Worm (Caenorhabditis elegans) whole organism, young adult: ENCODE data around the gene eat-6.

Experiments used
- B0336.3 ChIP-seq: fragments of 200-800 bp; sonication (Bioruptor generic); IDR thresholded peaks from 2 replicates; pipeline ENCODE4 v1.3.6; 2022; ENCODE audit warnings: missing genetic modification characterization, missing compliant biosample characterization
- C06A6.2 ChIP-seq: fragments of 200-800 bp; sonication (Bioruptor generic); conservative IDR thresholded peaks from 2 replicates; pipeline ENCODE4 v1.3.6; 2022; ENCODE audit warnings: missing genetic modification characterization, missing compliant biosample characterization
- F22D6.2 ChIP-seq: sonication (generic microtip); optimal IDR thresholded peaks from 2 replicates; lab custom pipeline; 2016; ENCODE audit warnings: mild to moderate bottlenecking, missing genetic modification characterization, missing compliant biosample characterization
- F57A8.1 ChIP-seq: fragments of 200-800 bp; sonication (Bioruptor generic); optimal IDR thresholded peaks from 2 replicates; lab custom pipeline; 2018; ENCODE audit warnings: mild to moderate bottlenecking, missing genetic modification characterization, moderate library complexity, missing compliant biosample characterization
- K11D2.4 ChIP-seq: fragments of 200-800 bp; sonication (Bioruptor generic); IDR thresholded peaks from 2 replicates; pipeline ENCODE4 v1.3.6; 2022; ENCODE audit warnings: missing genetic modification reagents, missing genetic modification characterization, missing compliant biosample characterization
- T26A5.8 ChIP-seq: sonication (generic microtip); optimal IDR thresholded peaks from 2 replicates; lab custom pipeline; 2016; ENCODE audit warnings: missing genetic modification characterization, missing compliant biosample characterization
- atf-7 ChIP-seq: sonication (generic microtip); optimal IDR thresholded peaks from 2 replicates; lab custom pipeline; 2017; ENCODE audit warnings: mild to moderate bottlenecking, missing genetic modification characterization, missing compliant biosample characterization
- cebp-1 ChIP-seq, 2 experiments: fragments of 200-800 bp in 1 of 2; sonication (Bioruptor generic) in 1 of 2; sonication (generic microtip) in 1 of 2; IDR thresholded peaks in 1 of 2; optimal IDR thresholded peaks in 1 of 2; 2 replicates each; pipeline versions ENCODE4 v1.3.6 to Lab custom; 2017 to 2022; ENCODE audit warnings: missing compliant biosample characterization in 2 of 2, missing genetic modification characterization in 2 of 2, mild to moderate bottlenecking in 1 of 2, missing genetic modification reagents in 1 of 2, moderate library complexity in 1 of 2
- cebp-2 ChIP-seq: fragments of 200-800 bp; sonication (Bioruptor generic); IDR thresholded peaks from 2 replicates; pipeline ENCODE4 v1.3.6; 2022; ENCODE audit warnings: missing genetic modification characterization, missing compliant biosample characterization
- die-1 ChIP-seq: sonication (generic microtip); optimal IDR thresholded peaks from 2 replicates; lab custom pipeline; 2016; ENCODE audit warnings: missing genotype, mild to moderate bottlenecking, missing genetic modification characterization, missing compliant biosample characterization
- dpl-1 ChIP-seq: fragments of 150-350 bp; optimal IDR thresholded peaks from 2 replicates; lab custom pipeline; 2014; ENCODE audit warnings: missing biosample characterization, missing genetic modification reagents, missing genetic modification characterization
- egl-44 ChIP-seq: fragments of 200-800 bp; sonication (Bioruptor generic); IDR thresholded peaks from 2 replicates; pipeline ENCODE4 v1.3.6; 2022; ENCODE audit warnings: missing genetic modification reagents, missing genetic modification characterization, missing compliant biosample characterization
- egrh-3 ChIP-seq: fragments of 200-800 bp; sonication (Bioruptor generic); IDR thresholded peaks from 2 replicates; pipeline ENCODE4 v1.3.6; 2022; ENCODE audit warnings: missing genetic modification reagents, missing genetic modification characterization, missing compliant biosample characterization
- ets-4 ChIP-seq: fragments of 200-800 bp; sonication (Bioruptor generic); optimal IDR thresholded peaks from 2 replicates; lab custom pipeline; 2018; ENCODE audit warnings: mild to moderate bottlenecking, missing genetic modification characterization, missing compliant biosample characterization
- hsf-1 ChIP-seq: fragments of 200-800 bp; sonication (Bioruptor generic); IDR thresholded peaks from 2 replicates; pipeline ENCODE4 v1.3.6; 2022; ENCODE audit warnings: missing genetic modification reagents, missing genetic modification characterization, missing compliant biosample characterization
- let-607 ChIP-seq, 2 experiments: fragments of 200-800 bp in 1 of 2; sonication (Bioruptor generic) in 1 of 2; sonication (generic microtip) in 1 of 2; optimal IDR thresholded peaks; 2 replicates each; lab custom pipeline; 2016 to 2018; ENCODE audit warnings: mild to moderate bottlenecking in 2 of 2, missing compliant biosample characterization in 2 of 2, missing genetic modification characterization in 2 of 2, moderate library complexity in 2 of 2, missing genotype in 1 of 2
- lin-35 ChIP-seq, 3 experiments: fragments of 150-350 bp in 2 of 3; sonication (generic microtip) in 1 of 3; optimal IDR thresholded peaks; 2 replicates each; lab custom pipeline; 2014 to 2018; ENCODE audit warnings: missing biosample characterization in 3 of 3, missing genetic modification characterization in 3 of 3, missing genetic modification reagents in 3 of 3
- lin-40 ChIP-seq: sonication (generic microtip); optimal IDR thresholded peaks from 2 replicates; lab custom pipeline; 2016; ENCODE audit warnings: missing genetic modification characterization, mild to moderate bottlenecking, missing compliant biosample characterization, missing genotype, missing genetic modification reagents
- madf-3 ChIP-seq: fragments of 200-800 bp; sonication (Bioruptor generic); IDR thresholded peaks from 2 replicates; pipeline ENCODE4 v1.3.6; 2022; ENCODE audit warnings: missing genetic modification reagents, missing genetic modification characterization, missing compliant biosample characterization
- mcd-1 ChIP-seq: fragments of 200-800 bp; sonication (Bioruptor generic); IDR thresholded peaks from 2 replicates; pipeline ENCODE4 v1.3.6; 2022; ENCODE audit warnings: missing genetic modification reagents, missing genetic modification characterization, missing compliant biosample characterization
- nhr-80 ChIP-seq: sonication (generic microtip); optimal IDR thresholded peaks from 2 replicates; lab custom pipeline; 2016; ENCODE audit warnings: missing genetic modification characterization, missing compliant biosample characterization
- rcor-1 ChIP-seq: fragments of 200-800 bp; sonication (Bioruptor generic); IDR thresholded peaks from 2 replicates; pipeline ENCODE4 v1.3.6; 2022; ENCODE audit warnings: missing genetic modification reagents, missing genetic modification characterization, missing compliant biosample characterization
- sdz-38 ChIP-seq: sonication (generic microtip); optimal IDR thresholded peaks from 2 replicates; lab custom pipeline; 2016; ENCODE audit warnings: missing genotype, missing genetic modification characterization, missing compliant biosample characterization
- snpc-1.1 ChIP-seq: sonication (generic microtip); optimal IDR thresholded peaks from 2 replicates; lab custom pipeline; 2017; ENCODE audit warnings: missing genetic modification characterization, mild to moderate bottlenecking, missing compliant biosample characterization, antibody characterized with exemption, moderate library complexity, missing genotype, missing genetic modification reagents; ENCODE audit not compliant: insufficient read depth
- somi-1 ChIP-seq: fragments of 200-800 bp; sonication (Bioruptor generic); optimal IDR thresholded peaks from 2 replicates; lab custom pipeline; 2018; ENCODE audit warnings: mild to moderate bottlenecking, missing genetic modification characterization, missing compliant biosample characterization
- tlf-1 ChIP-seq: fragments of 200-800 bp; sonication (Bioruptor generic); optimal IDR thresholded peaks from 2 replicates; lab custom pipeline; 2018; ENCODE audit warnings: mild to moderate bottlenecking, missing genetic modification characterization, missing compliant biosample characterization
- ztf-22 ChIP-seq: fragments of 200-800 bp; sonication (Bioruptor generic); optimal IDR thresholded peaks from 2 replicates; lab custom pipeline; 2018; ENCODE audit warnings: mild to moderate bottlenecking, missing genetic modification characterization, moderate library complexity, missing compliant biosample characterization
- ztf-26 ChIP-seq: sonication (generic microtip); optimal IDR thresholded peaks from 2 replicates; lab custom pipeline; 2017; ENCODE audit warnings: missing genetic modification characterization, missing compliant biosample characterization

The eat-6 gene

ce11 chrV:13082442-13083126, 47.2 kb downstream of the eat-6 start, which contains the start of gene C34B4.2 (continued):
- TF ChIP-seq ztf-22 (GFP tag; lab: Kevin White, UChicago), result peak; percentile 84
- TF ChIP-seq madf-3 (GFP tag; lab: Robert Waterston, UW), result no peak
- TF ChIP-seq B0336.3 (GFP tag; lab: Robert Waterston, UW), result peak; percentile 71; the same call in 1 of the 2 replicates
- TF ChIP-seq nhr-80 (tag; lab: Kevin White, UChicago), result peak; percentile 92
- no peak for TF ChIP-seq snpc-1.1 (tag; lab: Kevin White, UChicago)
- 0 out of 2 replicates have a peak, but pooled peaks have one; percentile 14 for TF ChIP-seq mcd-1
- 0 out of 2 replicates have a peak, but pooled peaks have one; percentile 17 for TF ChIP-seq hsf-1 (GFP tag; lab: Robert Waterston, UW)
- peak; percentile 10 for TF ChIP-seq ets-4 (GFP tag; lab: Kevin White, UChicago)
- TF ChIP-seq egrh-3 (GFP tag; lab: Robert Waterston, UW), result peak; percentile 38; the same call in 1 of the 2 replicates
- no peak for TF ChIP-seq rcor-1 (GFP tag; lab: Robert Waterston, UW)
- TF ChIP-seq lin-35 (GFP tag; optimal IDR thresholded peaks at IDR 0.05; lab: Kevin White, UChicago), result peak in 1 of 3 experiments; percentile 23

DNA sequence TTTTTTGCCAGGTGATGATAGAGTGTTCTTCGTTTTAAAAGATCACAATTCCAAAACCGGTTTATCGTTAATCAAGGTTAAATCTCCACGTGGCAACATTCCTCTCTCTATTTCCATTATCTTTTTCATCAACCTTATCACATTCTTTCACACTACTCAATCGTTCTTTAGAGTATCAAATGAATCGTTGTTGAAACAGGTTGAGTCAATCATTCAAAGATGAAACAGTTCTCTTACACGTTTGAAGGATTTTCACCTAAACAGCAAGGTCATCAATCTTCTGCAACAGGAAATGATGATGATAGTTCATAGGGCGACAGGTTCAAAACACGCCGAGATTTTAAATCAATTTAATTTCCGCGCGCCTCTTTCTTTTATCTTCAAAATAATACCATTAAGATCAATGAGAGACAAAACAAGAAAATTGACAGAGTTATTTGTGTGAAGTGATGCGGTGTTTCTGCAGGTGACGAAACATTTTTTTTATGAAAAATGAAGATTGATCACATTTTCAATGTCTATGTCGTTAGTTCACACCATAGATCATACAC, 48.5 kb downstream of the eat-6 start:
- 0 out of 2 replicates have a peak, but pooled peaks have one; percentile 52 for TF ChIP-seq egl-44
- TF ChIP-seq ztf-26 (tag; lab: Kevin White, UChicago), result peak; percentile 89
- no peak for TF ChIP-seq cebp-2 (GFP tag; lab: Robert Waterston, UW)
- TF ChIP-seq T26A5.8 (tag; lab: Kevin White, UChicago), result no peak
- peak; percentile 93 for TF ChIP-seq somi-1
- peak in 1 of 2 experiments; percentile 78 for TF ChIP-seq let-607 (tag; optimal IDR thresholded peaks at IDR 0.05; lab: Kevin White, UChicago)
- TF ChIP-seq die-1 (tag; lab: Kevin White, UChicago), result peak; percentile 45
- TF ChIP-seq K11D2.4 (GFP tag; lab: Robert Waterston, UW), result peak; percentile 38; the same call in 1 of the 2 replicates
- TF ChIP-seq nhr-80 (tag; lab: Kevin White, UChicago), result peak; percentile 62
- no peak for TF ChIP-seq sdz-38 (tag; lab: Kevin White, UChicago)
- peak; percentile 68 for TF ChIP-seq F22D6.2 (tag; lab: Kevin White, UChicago)
- no peak for TF ChIP-seq F57A8.1
- TF ChIP-seq cebp-1 (GFP tag; IDR thresholded peaks at IDR 0.05; lab: Robert Waterston, UW), result no peak
- TF ChIP-seq cebp-1 (tag; optimal IDR thresholded peaks at IDR 0.05; lab: Kevin White, UChicago), result peak; percentile 6
- no peak for TF ChIP-seq atf-7 (tag; lab: Kevin White, UChicago)
- TF ChIP-seq lin-40, result peak; percentile 91
- TF ChIP-seq C06A6.2 (GFP tag; lab: Robert Waterston, UW), result 0 out of 2 replicates have a peak, but pooled peaks have one; percentile 12
- TF ChIP-seq tlf-1 (GFP tag; lab: Kevin White, UChicago), result peak; percentile 6
- TF ChIP-seq dpl-1, result no peak
